Fruit fly (Drosophila melanogaster): ENCODE measurements around the gene fmt.

The fmt gene

dm6 chr3L:6129591-6129990 lies 44.1 kb downstream of the fmt start:
- TF ChIP-seq spab (GFP tag; optimal IDR thresholded peaks at IDR 0.05), result no peak
- TF ChIP-seq OdsH (GFP tag; optimal IDR thresholded peaks at IDR 0.05), result no peak
- no peak for TF ChIP-seq Sox102F (GFP tag; optimal IDR thresholded peaks at IDR 0.05)
- TF ChIP-seq CG34406 (GFP tag; optimal IDR thresholded peaks at IDR 0.05), result no peak
- TF ChIP-seq CG11762 (GFP tag; optimal IDR thresholded peaks at IDR 0.05; ENCODE audit: insufficient read depth), result no peak
- TF ChIP-seq CG6808 (GFP tag; optimal IDR thresholded peaks at IDR 0.05), result no peak
- TF ChIP-seq CG10631 (GFP tag; optimal IDR thresholded peaks at IDR 0.05), result no peak
- no peak for TF ChIP-seq CG31627 (GFP tag; optimal IDR thresholded peaks at IDR 0.05)
- no peak for TF ChIP-seq Hr39 (GFP tag; optimal IDR thresholded peaks at IDR 0.05)
- TF ChIP-seq net (GFP tag; optimal IDR thresholded peaks at IDR 0.05), result no peak
- no peak for TF ChIP-seq Met (GFP tag; optimal IDR thresholded peaks at IDR 0.05)

- no peak for TF ChIP-seq OdsH (GFP tag; optimal IDR thresholded peaks at IDR 0.05)
- no peak for TF ChIP-seq Hr39 (GFP tag; optimal IDR thresholded peaks at IDR 0.05)
- no peak for TF ChIP-seq esn (GFP tag; optimal IDR thresholded peaks at IDR 0.05)
- TF ChIP-seq Sox102F (GFP tag; optimal IDR thresholded peaks at IDR 0.05), result no peak
- TF ChIP-seq ss (GFP tag; optimal IDR thresholded peaks at IDR 0.05), result no peak
- no peak for TF ChIP-seq CG34406 (GFP tag; optimal IDR thresholded peaks at IDR 0.05)
- TF ChIP-seq spab (GFP tag; optimal IDR thresholded peaks at IDR 0.05), result no peak
- no peak for TF ChIP-seq CG6808 (GFP tag; optimal IDR thresholded peaks at IDR 0.05)
- no peak for TF ChIP-seq Smox (GFP tag; optimal IDR thresholded peaks at IDR 0.05)
- no peak for TF ChIP-seq salr (GFP tag; optimal IDR thresholded peaks at IDR 0.05)
- no peak for TF ChIP-seq CG8319 (GFP tag; optimal IDR thresholded peaks at IDR 0.05)
- TF ChIP-seq acj6 (GFP tag; optimal IDR thresholded peaks at IDR 0.05), result no peak
- TF ChIP-seq CG4318 (GFP tag; optimal IDR thresholded peaks at IDR 0.05), result no peak
- no peak for TF ChIP-seq cyc (GFP tag; optimal IDR thresholded peaks at IDR 0.05)
- no peak for TF ChIP-seq dsx (GFP tag; optimal IDR thresholded peaks at IDR 0.05; ENCODE audit: poor library complexity, severe bottlenecking)
Observed at dm6 chr3L:6125409-6125689, 48.3 kb downstream of the fmt start.

- no peak; the same call in 2 of the 3 replicates for TF ChIP-seq eg (GFP tag; IDR thresholded peaks at IDR 0.05)
- peak; percentile 3 for TF ChIP-seq pdm3 (GFP tag; optimal IDR thresholded peaks at IDR 0.05)
- TF ChIP-seq Sox15 (GFP tag; optimal IDR thresholded peaks at IDR 0.05), result no peak
- no peak for TF ChIP-seq CG6276 (GFP tag; optimal IDR thresholded peaks at IDR 0.05)
- no peak for TF ChIP-seq achi (GFP tag; optimal IDR thresholded peaks at IDR 0.05)
- TF ChIP-seq Hr38 (GFP tag; optimal IDR thresholded peaks at IDR 0.05), result no peak
- no peak; the same call in 1 of the 3 replicates for TF ChIP-seq CG6163 (GFP tag; IDR thresholded peaks at IDR 0.05)
- TF ChIP-seq lz (GFP tag; optimal IDR thresholded peaks at IDR 0.05), result peak; percentile 43
- TF ChIP-seq CG8119 (GFP tag; IDR thresholded peaks at IDR 0.05), result no peak
- TF ChIP-seq CG3032 (tag; optimal IDR thresholded peaks at IDR 0.05), result no peak
- TF ChIP-seq salr (GFP tag; optimal IDR thresholded peaks at IDR 0.05), result no peak
- no peak for TF ChIP-seq fd85E (GFP tag; optimal IDR thresholded peaks at IDR 0.05)
- TF ChIP-seq fd59A (GFP tag; optimal IDR thresholded peaks at IDR 0.05), result no peak
- TF ChIP-seq Blimp-1 (GFP tag; optimal IDR thresholded peaks at IDR 0.05), result peak; percentile 3
- peak; percentile 11 for TF ChIP-seq Met (GFP tag; optimal IDR thresholded peaks at IDR 0.05)
- TF ChIP-seq Eip93F (GFP tag; optimal IDR thresholded peaks at IDR 0.05), result no peak
- no peak for TF ChIP-seq CG15336 (GFP tag; IDR thresholded peaks at IDR 0.05)
- TF ChIP-seq Lpt (GFP tag; optimal IDR thresholded peaks at IDR 0.05), result no peak
- TF ChIP-seq CG8632 (GFP tag; optimal IDR thresholded peaks at IDR 0.05), result no peak
- TF ChIP-seq Gug (GFP tag; IDR thresholded peaks at IDR 0.05), result no peak
- TF ChIP-seq topi (GFP tag; optimal IDR thresholded peaks at IDR 0.05), result peak; percentile 41
- TF ChIP-seq CG6792 (GFP tag; optimal IDR thresholded peaks at IDR 0.05), result no peak
- TF ChIP-seq CG8319 (GFP tag; optimal IDR thresholded peaks at IDR 0.05), result peak; percentile 12
- TF ChIP-seq CG16779 (tag; optimal IDR thresholded peaks at IDR 0.05), result no peak
- TF ChIP-seq CG4318 (GFP tag; optimal IDR thresholded peaks at IDR 0.05), result no peak
- peak; percentile 48 for TF ChIP-seq fkh (GFP tag; optimal IDR thresholded peaks at IDR 0.05)
- TF ChIP-seq CG6808 (GFP tag; optimal IDR thresholded peaks at IDR 0.05), result peak; percentile 10
- TF ChIP-seq CG10669 (GFP tag; optimal IDR thresholded peaks at IDR 0.05), result peak; percentile 41
- no peak for TF ChIP-seq Sox14 (GFP tag; optimal IDR thresholded peaks at IDR 0.05)
- no peak for TF ChIP-seq Ets96B (tag; optimal IDR thresholded peaks at IDR 0.05)
- no peak for TF ChIP-seq Sox102F (GFP tag; optimal IDR thresholded peaks at IDR 0.05)
- TF ChIP-seq acj6 (GFP tag; optimal IDR thresholded peaks at IDR 0.05), result no peak
- TF ChIP-seq Smox (GFP tag; optimal IDR thresholded peaks at IDR 0.05), result no peak
- no peak for TF ChIP-seq CG11902 (GFP tag; optimal IDR thresholded peaks at IDR 0.05)
- TF ChIP-seq esn (GFP tag; optimal IDR thresholded peaks at IDR 0.05), result no peak
Observed at dm6 chr3L:6124616-6125408, 48.9 kb downstream of the fmt start.

Measured in whole organism, prepupa.